Worm (Caenorhabditis elegans) whole organism, L4 larva: ENCODE results near the gene R09F10.8.

Experiments
- D1046.2 ChIP-seq: fragments of 200-800 bp; sonication (Bioruptor generic); IDR thresholded peaks from 2 replicates; pipeline ENCODE4 v1.3.6; 2022; ENCODE audit warnings: missing genetic modification characterization, missing compliant biosample characterization
- F26F4.8 ChIP-seq: fragments of 200-800 bp; sonication (Bioruptor generic); conservative IDR thresholded peaks from 2 replicates; pipeline ENCODE4 v1.3.6; 2022; ENCODE audit warnings: missing genetic modification characterization, missing compliant biosample characterization
- F37D6.2 ChIP-seq: sonication (generic microtip); optimal IDR thresholded peaks from 2 replicates; lab custom pipeline; 2016; ENCODE audit warnings: mild to moderate bottlenecking, missing genetic modification characterization, missing compliant biosample characterization
- F44E2.7 ChIP-seq: fragments of 200-800 bp; sonication (Bioruptor generic); IDR thresholded peaks from 2 replicates; pipeline ENCODE4 v2.1.2; 2022; ENCODE audit warnings: missing genetic modification characterization, missing compliant biosample characterization
- Y105C5A.15 ChIP-seq: fragments of 200-800 bp; sonication (Bioruptor generic); IDR thresholded peaks from 2 replicates; pipeline ENCODE4 v1.3.6; 2022; ENCODE audit warnings: missing genetic modification characterization, missing compliant biosample characterization
- Y75B8A.6 ChIP-seq: fragments of 200-800 bp; sonication (Bioruptor generic); IDR thresholded peaks from 2 replicates; pipeline ENCODE4 v1.3.6; 2022; ENCODE audit warnings: missing genetic modification reagents, missing genetic modification characterization, missing compliant biosample characterization
- aly-2 ChIP-seq: sonication (generic microtip); optimal IDR thresholded peaks from 2 replicates; lab custom pipeline; 2018; ENCODE audit warnings: missing biosample characterization, missing genetic modification characterization
- arid-1 ChIP-seq: fragments of 200-800 bp; sonication (Bioruptor generic); conservative IDR thresholded peaks from 2 replicates; pipeline ENCODE4 v1.3.6; 2022; ENCODE audit warnings: missing genetic modification reagents, missing genetic modification characterization, missing compliant biosample characterization
- ceh-28 ChIP-seq: fragments of 150-350 bp; optimal IDR thresholded peaks from 2 replicates; lab custom pipeline; 2014; ENCODE audit warnings: missing biosample characterization, missing genetic modification reagents, missing genetic modification characterization
- ceh-32 ChIP-seq: sonication (generic microtip); optimal IDR thresholded peaks from 2 replicates; lab custom pipeline; 2016; ENCODE audit warnings: mild to moderate bottlenecking, missing genetic modification characterization, missing compliant biosample characterization; ENCODE audit not compliant: poor library complexity
- ceh-44 ChIP-seq: fragments of 200-800 bp; sonication (Bioruptor generic); IDR thresholded peaks from 2 replicates; pipeline ENCODE4 v1.3.6; 2022; ENCODE audit warnings: missing genetic modification reagents, missing genetic modification characterization, missing compliant biosample characterization
- ceh-82 ChIP-seq: sonication (generic microtip); optimal IDR thresholded peaks from 2 replicates; lab custom pipeline; 2017; ENCODE audit warnings: missing biosample characterization, missing genetic modification characterization
- daf-12 ChIP-seq: fragments of 150-350 bp; optimal IDR thresholded peaks from 2 replicates; lab custom pipeline; 2014; ENCODE audit warnings: missing biosample characterization, missing genetic modification reagents, missing genetic modification characterization
- daf-16 ChIP-seq, 3 experiments: sonication (generic microtip); optimal IDR thresholded peaks; 2 replicates each; lab custom pipeline; 2016 to 2017; ENCODE audit warnings: missing genetic modification characterization in 3 of 3, missing genetic modification reagents in 3 of 3, mild to moderate bottlenecking in 2 of 3, missing compliant biosample characterization in 2 of 3, missing biosample characterization in 1 of 3, moderate library complexity in 1 of 3
- dmd-6 ChIP-seq: fragments of 200-800 bp; sonication (Bioruptor generic); IDR thresholded peaks from 2 replicates; pipeline ENCODE4 v1.3.6; 2022; ENCODE audit warnings: missing genetic modification reagents, missing genetic modification characterization, missing compliant biosample characterization
- dmd-9 ChIP-seq: fragments of 200-800 bp; sonication (Bioruptor generic); IDR thresholded peaks from 2 replicates; pipeline ENCODE4 v1.3.6; 2022; ENCODE audit warnings: missing genetic modification reagents, missing genetic modification characterization, missing compliant biosample characterization
- dve-1 ChIP-seq: sonication (generic microtip); optimal IDR thresholded peaks from 2 replicates; lab custom pipeline; 2017; ENCODE audit warnings: antibody characterized with exemption, mild to moderate bottlenecking, missing genetic modification characterization, missing compliant biosample characterization; ENCODE audit not compliant: insufficient read depth
- fkh-10 ChIP-seq: fragments of 150-350 bp; optimal IDR thresholded peaks from 2 replicates; lab custom pipeline; 2014; ENCODE audit warnings: missing biosample characterization, missing genetic modification reagents, missing genetic modification characterization
- gei-8 ChIP-seq: fragments of 200-800 bp; sonication (Bioruptor generic); optimal IDR thresholded peaks from 2 replicates; lab custom pipeline; 2018; ENCODE audit warnings: mild to moderate bottlenecking, missing genetic modification characterization, missing compliant biosample characterization
- hlh-11 ChIP-seq: fragments of 200-800 bp; sonication (Bioruptor generic); optimal IDR thresholded peaks from 2 replicates; lab custom pipeline; 2018; ENCODE audit warnings: mild to moderate bottlenecking, missing genetic modification characterization, missing compliant biosample characterization
- hlh-30 ChIP-seq: sonication (generic microtip); optimal IDR thresholded peaks from 2 replicates; lab custom pipeline; 2017; ENCODE audit warnings: antibody characterized with exemption, mild to moderate bottlenecking, missing genetic modification characterization, missing compliant biosample characterization; ENCODE audit not compliant: insufficient read depth
- hmg-1.1 ChIP-seq: fragments of 200-800 bp; sonication (Bioruptor generic); IDR thresholded peaks from 2 replicates; pipeline ENCODE4 v1.3.6; 2022; ENCODE audit warnings: missing genetic modification reagents, missing genetic modification characterization, missing compliant biosample characterization
- lim-7 ChIP-seq: fragments of 200-800 bp; sonication (Bioruptor generic); IDR thresholded peaks from 2 replicates; pipeline ENCODE4 v1.3.6; 2022; ENCODE audit warnings: missing genetic modification characterization, missing compliant biosample characterization
- lin-13 ChIP-seq: fragments of 150-350 bp; optimal IDR thresholded peaks from 2 replicates; lab custom pipeline; 2014; ENCODE audit warnings: missing biosample characterization, missing genetic modification reagents, missing genetic modification characterization
- lin-29 ChIP-seq: fragments of 200-800 bp; sonication (Bioruptor generic); IDR thresholded peaks from 2 replicates; pipeline ENCODE4 v1.3.6; 2022; ENCODE audit warnings: missing genetic modification reagents, missing genetic modification characterization, missing compliant biosample characterization
- lsy-2 ChIP-seq, 2 experiments: fragments of 150-350 bp in 1 of 2; sonication (generic microtip) in 1 of 2; optimal IDR thresholded peaks; 2 replicates each; lab custom pipeline; 2014 to 2017; ENCODE audit warnings: missing biosample characterization in 2 of 2, missing genetic modification characterization in 2 of 2
- mdl-1 ChIP-seq, 2 experiments: fragments of 150-350 bp in 1 of 2; sonication (generic microtip) in 1 of 2; optimal IDR thresholded peaks; 2 replicates each; lab custom pipeline; 2014 to 2017; ENCODE audit warnings: missing biosample characterization in 2 of 2, missing genetic modification characterization in 2 of 2
- mdt-29 ChIP-seq: fragments of 200-800 bp; sonication (Bioruptor generic); IDR thresholded peaks from 2 replicates; pipeline ENCODE4 v1.3.6; 2022; ENCODE audit warnings: missing genetic modification reagents, missing genetic modification characterization, missing compliant biosample characterization
- mep-1 ChIP-seq: fragments of 150-350 bp; sonication (generic microtip); optimal IDR thresholded peaks from 3 replicates; lab custom pipeline; 2014; ENCODE audit warnings: missing biosample characterization, missing genetic modification characterization
- mes-2 ChIP-seq: sonication (generic microtip); optimal IDR thresholded peaks from 2 replicates; lab custom pipeline; 2016; ENCODE audit warnings: missing genotype, mild to moderate bottlenecking, missing genetic modification characterization, missing compliant biosample characterization; ENCODE audit not compliant: poor library complexity, severe bottlenecking
- nhr-102 ChIP-seq: sonication (generic microtip); optimal IDR thresholded peaks from 2 replicates; lab custom pipeline; 2016; ENCODE audit warnings: mild to moderate bottlenecking, missing genetic modification characterization, moderate library complexity, missing compliant biosample characterization
- nhr-25 ChIP-seq: sonication (generic microtip); optimal IDR thresholded peaks from 2 replicates; lab custom pipeline; 2017; ENCODE audit warnings: missing genetic modification characterization, mild to moderate bottlenecking, missing compliant biosample characterization, antibody characterized with exemption, moderate library complexity, borderline replicate concordance; ENCODE audit not compliant: insufficient read depth
- nhr-77 ChIP-seq: fragments of 150-350 bp; optimal IDR thresholded peaks from 2 replicates; lab custom pipeline; 2014; ENCODE audit warnings: missing biosample characterization, missing genetic modification characterization
- pha-4 ChIP-seq, 2 experiments: fragments of 150-350 bp in 1 of 2; fragments of 200-800 bp in 1 of 2; sonication (Bioruptor generic) in 1 of 2; IDR thresholded peaks in 1 of 2; optimal IDR thresholded peaks in 1 of 2; 2 replicates each; pipeline versions ENCODE4 v1.3.6 to Lab custom; 2014 to 2022; ENCODE audit warnings: missing genetic modification characterization in 2 of 2, missing genetic modification reagents in 2 of 2, missing biosample characterization in 1 of 2, missing compliant biosample characterization in 1 of 2
- rbr-2 ChIP-seq: sonication (generic microtip); optimal IDR thresholded peaks from 2 replicates; lab custom pipeline; 2016; ENCODE audit warnings: missing genotype, missing genetic modification characterization, missing compliant biosample characterization
- sdz-12 ChIP-seq: fragments of 200-800 bp; sonication (Bioruptor generic); optimal IDR thresholded peaks from 2 replicates; lab custom pipeline; 2018; ENCODE audit warnings: mild to moderate bottlenecking, missing genetic modification characterization, missing compliant biosample characterization
- skn-1 ChIP-seq: fragments of 150-350 bp; optimal IDR thresholded peaks from 2 replicates; lab custom pipeline; 2014; ENCODE audit warnings: missing biosample characterization, missing genetic modification characterization
- unc-130 ChIP-seq: sonication (generic microtip); optimal IDR thresholded peaks from 2 replicates; lab custom pipeline; 2016; ENCODE audit warnings: missing genetic modification reagents, missing genetic modification characterization, missing compliant biosample characterization
- unc-62 ChIP-seq, 3 experiments: fragments of 150-350 bp in 1 of 3; sonication (generic microtip); optimal IDR thresholded peaks in 2 of 3; peaks in 1 of 3; 1 replicate in 1 of 3; 2 replicates in 2 of 3; lab custom pipeline; 2014 to 2017; ENCODE audit warnings: missing biosample characterization in 3 of 3, missing genetic modification characterization in 3 of 3, missing genetic modification reagents in 3 of 3, missing genotype in 1 of 3
- zag-1 ChIP-seq: fragments of 150-350 bp; optimal IDR thresholded peaks from 2 replicates; lab custom pipeline; 2014; ENCODE audit warnings: missing biosample characterization, missing genetic modification characterization
- zfp-3 ChIP-seq: fragments of 200-800 bp; sonication (Bioruptor generic); conservative IDR thresholded peaks from 2 replicates; pipeline ENCODE4 v1.3.6; 2022; ENCODE audit warnings: missing genetic modification reagents, missing genetic modification characterization, missing compliant biosample characterization
- ztf-11 ChIP-seq: fragments of 150-350 bp; optimal IDR thresholded peaks from 2 replicates; lab custom pipeline; 2014; ENCODE audit warnings: missing biosample characterization, missing genetic modification characterization

R09F10.8 gene

DNA sequence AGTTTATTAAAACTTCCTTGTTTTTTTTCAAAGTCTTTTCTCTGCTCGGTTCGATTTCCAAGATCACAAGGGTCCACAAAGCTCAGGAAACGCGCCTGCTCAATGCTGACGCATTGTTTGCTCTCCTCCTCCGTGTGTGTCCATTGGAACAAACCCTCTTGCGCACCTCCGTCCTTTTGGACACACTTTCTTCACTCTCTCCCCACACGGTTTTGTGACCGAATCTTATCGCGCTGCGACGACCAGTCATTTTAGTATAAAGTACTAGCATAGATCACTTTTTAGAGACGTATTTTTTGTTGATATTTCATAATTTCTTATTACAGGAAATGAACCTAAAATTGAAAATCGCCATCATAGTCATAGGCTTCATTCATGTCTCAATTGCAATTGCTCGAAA lies 42.0 kb upstream of the R09F10.8 start (continued):
- TF ChIP-seq rbr-2 (peak; percentile 81), zag-1 (tag; lab: Kevin White, UChicago) (no peak), mdl-1 (tag; optimal IDR thresholded peaks at IDR 0.05; lab: Kevin White, UChicago) (peak in 1 of 2 experiments; percentile 57), nhr-77 (tag; lab: Kevin White, UChicago) (peak; percentile 73), pha-4 (GFP tag; IDR thresholded peaks at IDR 0.05; lab: Robert Waterston, UW) (0 out of 2 replicates have a peak, but pooled peaks have one; percentile 52), pha-4 (tag; optimal IDR thresholded peaks at IDR 0.05; lab: Kevin White, UChicago) (no peak), hlh-30 (peak; percentile 87), F37D6.2 (tag; lab: Kevin White, UChicago) (peak; percentile 73), lin-13 (GFP tag; lab: Kevin White, UChicago) (peak; percentile 50), unc-62 (GFP tag; optimal IDR thresholded peaks at IDR 0.05 in 1 of 2; lab: Kevin White, UChicago) (peak in 1 of 2 experiments; percentile 96), unc-62 (tag; optimal IDR thresholded peaks at IDR 0.05; lab: Kevin White, UChicago) (no peak)

- TF ChIP-seq arid-1: no peak
These were observed 41.3 kb upstream of the R09F10.8 start, which contains the start of gene F40B5.2 for ce11 chrX:8367553-8367952. Gene F40B5.2, plus strand, starts transcription at chrX:8367853.

DNA sequence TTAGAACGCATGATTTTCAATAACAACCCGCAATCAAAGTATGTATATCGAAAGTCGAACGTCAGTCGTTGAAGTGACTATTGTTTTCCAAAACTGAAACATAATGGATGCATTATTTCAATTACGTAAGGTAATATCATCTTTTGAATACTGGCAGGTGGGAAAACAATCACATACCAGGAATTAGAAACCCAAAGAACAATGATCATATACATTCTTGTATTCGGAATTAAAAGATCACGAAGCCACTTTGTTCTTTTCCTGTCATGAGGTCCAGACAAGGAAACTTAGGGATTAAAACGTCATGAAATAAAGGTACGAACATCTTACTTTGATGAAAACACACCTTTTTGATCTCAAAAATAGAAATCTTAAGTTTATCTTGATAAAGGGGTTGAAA lies 36.1 kb upstream of the R09F10.8 start:
- no peak for TF ChIP-seq arid-1
- TF ChIP-seq dmd-9 (GFP tag; lab: Robert Waterston, UW): no peak

- TF ChIP-seq dmd-9 (GFP tag; lab: Robert Waterston, UW) (no peak), hlh-11 (tag; lab: Kevin White, UChicago) (peak; percentile 38), nhr-77 (tag; lab: Kevin White, UChicago) (no peak), D1046.2 (GFP tag; lab: Robert Waterston, UW) (no peak), aly-2 (no peak), mdt-29 (GFP tag; lab: Robert Waterston, UW) (no peak), lin-29 (GFP tag; lab: Robert Waterston, UW) (no peak), skn-1 (tag; lab: Kevin White, UChicago) (no peak), F26F4.8 (no peak), Y75B8A.6 (GFP tag; lab: Robert Waterston, UW) (no peak), fkh-10 (GFP tag; lab: Kevin White, UChicago) (no peak), hlh-30 (peak; percentile 55), hmg-1.1 (GFP tag; lab: Robert Waterston, UW) (no peak), lsy-2 (tag; optimal IDR thresholded peaks at IDR 0.05; lab: Kevin White, UChicago) (no peak), Y105C5A.15 (no peak), ceh-32 (no peak), lim-7 (GFP tag; lab: Robert Waterston, UW) (no peak), mes-2 (tag; lab: Kevin White, UChicago) (no peak), pha-4 (GFP tag; IDR thresholded peaks at IDR 0.05; lab: Robert Waterston, UW) (no peak), pha-4 (tag; optimal IDR thresholded peaks at IDR 0.05; lab: Kevin White, UChicago) (no peak), ceh-44 (no peak), daf-16 (GFP tag; optimal IDR thresholded peaks at IDR 0.05; lab: Kevin White, UChicago) (no peak), daf-16 (tag; optimal IDR thresholded peaks at IDR 0.05; lab: Kevin White, UChicago) (peak; percentile 59), unc-130 (GFP tag; lab: Kevin White, UChicago) (no peak), dve-1 (tag; lab: Kevin White, UChicago) (peak; percentile 62), mep-1 (tag; lab: Kevin White, UChicago) (no peak), F44E2.7 (GFP tag; lab: Robert Waterston, UW) (no peak), gei-8 (GFP tag; lab: Kevin White, UChicago) (no peak), ceh-82 (tag; lab: Kevin White, UChicago) (no peak), daf-12 (no peak), lin-13 (GFP tag; lab: Kevin White, UChicago) (no peak), ztf-11 (tag; lab: Kevin White, UChicago) (no peak), zfp-3 (GFP tag; lab: Robert Waterston, UW) (no peak), mdl-1 (tag; optimal IDR thresholded peaks at IDR 0.05; lab: Kevin White, UChicago) (no peak), nhr-102 (tag; lab: Kevin White, UChicago) (no peak), ceh-28 (no peak), dmd-6 (GFP tag; lab: Robert Waterston, UW) (peak; percentile 78), sdz-12 (GFP tag; lab: Kevin White, UChicago) (no peak), nhr-25 (tag; lab: Kevin White, UChicago) (no peak)
These were observed 30.1 kb upstream of the R09F10.8 start for ce11 chrX:8356305-8356704.
